Worm (Caenorhabditis elegans) whole organism, young adult: ENCODE data around the gene noca-1.

Source experiments
- Y67H2A.10 ChIP-seq: fragments of 200-800 bp; sonication (Bioruptor generic); conservative IDR thresholded peaks from 2 replicates; pipeline ENCODE4 v1.3.6; 2022; ENCODE audit warnings: missing genetic modification reagents, missing genetic modification characterization, missing compliant biosample characterization
- bed-2 ChIP-seq: fragments of 200-800 bp; sonication (Bioruptor generic); IDR thresholded peaks from 2 replicates; pipeline ENCODE4 v1.3.6; 2022; ENCODE audit warnings: missing genetic modification reagents, missing genetic modification characterization, missing compliant biosample characterization
- hlh-26 ChIP-seq: fragments of 200-800 bp; sonication (Bioruptor generic); conservative IDR thresholded peaks from 2 replicates; pipeline ENCODE4 v1.3.6; 2022; ENCODE audit warnings: missing genetic modification reagents, missing genetic modification characterization, missing compliant biosample characterization
- nhr-120 ChIP-seq: fragments of 200-800 bp; sonication (Bioruptor generic); IDR thresholded peaks from 2 replicates; pipeline ENCODE4 v1.3.6; 2022; ENCODE audit warnings: missing genetic modification characterization, missing compliant biosample characterization
- pbrm-1 ChIP-seq: fragments of 200-800 bp; sonication (Bioruptor generic); IDR thresholded peaks from 2 replicates; pipeline ENCODE4 v1.3.6; 2022; ENCODE audit warnings: missing genetic modification reagents, missing genetic modification characterization, missing compliant biosample characterization
- snpc-4 ChIP-seq, 5 experiments: fragments of 150-350 bp in 1 of 5; sonication (generic microtip) in 4 of 5; optimal IDR thresholded peaks; 2 replicates each; lab custom pipeline; 2014 to 2018; ENCODE audit warnings: missing genetic modification characterization in 5 of 5, missing biosample characterization in 3 of 5, antibody characterized with exemption in 2 of 5, mild to moderate bottlenecking in 2 of 5, missing compliant biosample characterization in 2 of 5, missing genotype in 2 of 5, moderate library complexity in 2 of 5, missing genetic modification reagents in 1 of 5
- unc-130 ChIP-seq: sonication (generic microtip); optimal IDR thresholded peaks from 2 replicates; lab custom pipeline; 2016; ENCODE audit warnings: missing genetic modification reagents, missing genetic modification characterization, missing compliant biosample characterization
- ztf-22 ChIP-seq: fragments of 200-800 bp; sonication (Bioruptor generic); optimal IDR thresholded peaks from 2 replicates; lab custom pipeline; 2018; ENCODE audit warnings: mild to moderate bottlenecking, missing genetic modification characterization, moderate library complexity, missing compliant biosample characterization

DNA sequence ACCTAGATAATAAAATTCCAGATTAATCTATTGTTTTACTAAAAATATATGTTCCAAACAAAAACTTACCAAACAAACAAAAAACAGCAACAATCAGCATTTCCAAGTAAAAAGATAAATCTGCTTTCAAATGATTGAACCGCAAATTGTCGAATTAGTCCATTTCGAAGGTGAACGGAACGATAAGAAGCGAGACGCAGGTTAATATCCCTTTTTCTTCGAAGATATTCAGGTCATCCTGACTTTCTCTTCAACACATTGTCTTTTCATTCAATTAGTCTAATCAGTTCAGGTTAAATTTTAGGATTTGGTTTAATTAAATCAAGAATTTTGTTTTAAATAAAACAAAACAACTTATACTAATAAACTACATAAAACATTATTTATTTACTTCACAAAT is 19.3 kb upstream of the noca-1 start, which contains the start of gene B0365.9:
- TF ChIP-seq bed-2: no peak
- no peak for TF ChIP-seq ztf-22 (GFP tag; lab: Kevin White, UChicago)
- no peak for TF ChIP-seq hlh-26 (GFP tag; lab: Robert Waterston, UW)
- TF ChIP-seq snpc-4 (GFP tag; optimal IDR thresholded peaks at IDR 0.05; lab: Kevin White, UChicago): no peak
- no peak for TF ChIP-seq snpc-4 (tag; optimal IDR thresholded peaks at IDR 0.05; lab: Kevin White, UChicago)
- TF ChIP-seq Y67H2A.10 (GFP tag; lab: Robert Waterston, UW): no peak
- no peak for TF ChIP-seq unc-130
- no peak for TF ChIP-seq pbrm-1
- no peak for TF ChIP-seq nhr-120 (GFP tag; lab: Robert Waterston, UW)
